Worm (Caenorhabditis elegans): ENCODE data around the gene srw-79.

Gene srw-79

ce11 chrII:2990089-2990488 lies 43.6 kb downstream of the srw-79 start:
- TF ChIP-seq flt-1 (GFP tag; IDR thresholded peaks at IDR 0.05) (no peak), tab-1 (GFP tag; IDR thresholded peaks at IDR 0.05) (no peak), ref-1 (GFP tag; conservative IDR thresholded peaks at IDR 0.05) (no peak), T22C8.4 (GFP tag; IDR thresholded peaks at IDR 0.05) (no peak), med-1 (GFP tag; optimal IDR thresholded peaks at IDR 0.05; ENCODE audit: insufficient read depth) (no peak), klf-2 (GFP tag; conservative IDR thresholded peaks at IDR 0.05) (no peak), cog-1 (tag; optimal IDR thresholded peaks at IDR 0.05) (no peak), ztf-29 (GFP tag; IDR thresholded peaks at IDR 0.05) (no peak), ztf-23 (GFP tag; IDR thresholded peaks at IDR 0.05) (no peak)

- TF ChIP-seq tab-1 (GFP tag; IDR thresholded peaks at IDR 0.05) (no peak), ztf-23 (GFP tag; IDR thresholded peaks at IDR 0.05) (no peak), ztf-29 (GFP tag; IDR thresholded peaks at IDR 0.05) (no peak), klf-2 (GFP tag; conservative IDR thresholded peaks at IDR 0.05) (no peak), ref-1 (GFP tag; conservative IDR thresholded peaks at IDR 0.05) (no peak), med-1 (GFP tag; optimal IDR thresholded peaks at IDR 0.05; ENCODE audit: insufficient read depth) (no peak), T22C8.4 (GFP tag; IDR thresholded peaks at IDR 0.05) (no peak), flt-1 (GFP tag; IDR thresholded peaks at IDR 0.05) (no peak), cog-1 (tag; optimal IDR thresholded peaks at IDR 0.05) (no peak)
Observed at ce11 chrII:2991555-2992083, 45.1 kb downstream of the srw-79 start, which contains the start of gene K08A2.2. K08A2.2 (plus strand) TSS chrII:2991605.

ce11 chrII:2992300-2992699 lies 45.8 kb downstream of the srw-79 start:
- TF ChIP-seq ref-1 (GFP tag; conservative IDR thresholded peaks at IDR 0.05) (no peak), cog-1 (tag; optimal IDR thresholded peaks at IDR 0.05) (no peak), klf-2 (GFP tag; conservative IDR thresholded peaks at IDR 0.05) (no peak), T22C8.4 (GFP tag; IDR thresholded peaks at IDR 0.05) (no peak), ztf-29 (GFP tag; IDR thresholded peaks at IDR 0.05) (no peak), ztf-23 (GFP tag; IDR thresholded peaks at IDR 0.05) (no peak), tab-1 (GFP tag; IDR thresholded peaks at IDR 0.05) (no peak), flt-1 (GFP tag; IDR thresholded peaks at IDR 0.05) (no peak), med-1 (GFP tag; optimal IDR thresholded peaks at IDR 0.05; ENCODE audit: insufficient read depth) (no peak)

- peak; percentile 26 for TF ChIP-seq cog-1 (tag; optimal IDR thresholded peaks at IDR 0.05)
- no peak for TF ChIP-seq klf-2 (GFP tag; conservative IDR thresholded peaks at IDR 0.05)
- TF ChIP-seq ref-1 (GFP tag; conservative IDR thresholded peaks at IDR 0.05) = no peak
- no peak for TF ChIP-seq tab-1 (GFP tag; IDR thresholded peaks at IDR 0.05)
- 0 out of 2 replicates have a peak, but pooled peaks have one; percentile 9 for TF ChIP-seq flt-1 (GFP tag; IDR thresholded peaks at IDR 0.05)
Observed at ce11 chrII:2994590-2995392, 48.3 kb downstream of the srw-79 start.

- TF ChIP-seq ztf-23 (GFP tag; IDR thresholded peaks at IDR 0.05) = no peak
- no peak for TF ChIP-seq T22C8.4 (GFP tag; IDR thresholded peaks at IDR 0.05)
- TF ChIP-seq med-1 (GFP tag; optimal IDR thresholded peaks at IDR 0.05; ENCODE audit: insufficient read depth) = no peak
- no peak for TF ChIP-seq klf-2 (GFP tag; conservative IDR thresholded peaks at IDR 0.05)
- TF ChIP-seq ref-1 (GFP tag; conservative IDR thresholded peaks at IDR 0.05) = no peak
Observed at ce11 chrII:2996721-2997120, 50.2 kb downstream of the srw-79 start, which contains the start of gene lido-8. lido-8 (plus strand) TSS chrII:2997021.
